Worm (Caenorhabditis elegans) whole organism, young adult: ENCODE measurements around the gene T19B10.12.
A peak's percentile ranks its signal among the peaks of the same experiment; 100 is the strongest.

Experiments
- D2030.7 ChIP-seq: fragments of 200-800 bp; sonication (Bioruptor generic); IDR thresholded peaks from 2 replicates; pipeline ENCODE4 v1.3.6; 2022; ENCODE audit warnings: missing genetic modification reagents, missing genetic modification characterization, missing compliant biosample characterization
- F33H1.4 ChIP-seq: fragments of 200-800 bp; sonication (Bioruptor generic); IDR thresholded peaks from 2 replicates; pipeline ENCODE4 v1.3.6; 2022; ENCODE audit warnings: missing genetic modification reagents, missing genetic modification characterization, missing compliant biosample characterization
- F39B2.1 ChIP-seq: fragments of 200-800 bp; sonication (Bioruptor generic); IDR thresholded peaks from 2 replicates; pipeline ENCODE4 v1.3.6; 2022; ENCODE audit warnings: missing genetic modification reagents, missing genetic modification characterization, missing compliant biosample characterization
- F52B5.7 ChIP-seq: sonication (generic microtip); optimal IDR thresholded peaks from 2 replicates; lab custom pipeline; 2016; ENCODE audit warnings: mild to moderate bottlenecking, missing genetic modification characterization, missing compliant biosample characterization
- K11D2.4 ChIP-seq: fragments of 200-800 bp; sonication (Bioruptor generic); IDR thresholded peaks from 2 replicates; pipeline ENCODE4 v1.3.6; 2022; ENCODE audit warnings: missing genetic modification reagents, missing genetic modification characterization, missing compliant biosample characterization
- K12H6.12 ChIP-seq: fragments of 200-800 bp; sonication (Bioruptor generic); optimal IDR thresholded peaks from 2 replicates; lab custom pipeline; 2018; ENCODE audit warnings: mild to moderate bottlenecking, missing genetic modification characterization, missing compliant biosample characterization
- Y53G8AR.9 ChIP-seq: fragments of 200-800 bp; sonication (Bioruptor generic); conservative IDR thresholded peaks from 2 replicates; pipeline ENCODE4 v1.3.6; 2022; ENCODE audit warnings: missing genetic modification reagents, missing genetic modification characterization, missing compliant biosample characterization
- Y56A3A.18 ChIP-seq: fragments of 200-800 bp; sonication (Bioruptor generic); IDR thresholded peaks from 2 replicates; pipeline ENCODE4 v1.3.6; 2022; ENCODE audit warnings: missing genetic modification reagents, missing genetic modification characterization, missing compliant biosample characterization
- Y79H2A.3 ChIP-seq: fragments of 200-800 bp; sonication (Bioruptor generic); conservative IDR thresholded peaks from 2 replicates; pipeline ENCODE4 v1.3.6; 2022; ENCODE audit warnings: missing genetic modification reagents, missing genetic modification characterization, missing compliant biosample characterization
- aptf-3 ChIP-seq: fragments of 200-800 bp; sonication (Bioruptor generic); IDR thresholded peaks from 2 replicates; pipeline ENCODE4 v1.3.6; 2022; ENCODE audit warnings: missing genetic modification characterization, missing compliant biosample characterization
- attf-3 ChIP-seq: fragments of 200-800 bp; sonication (Bioruptor generic); conservative IDR thresholded peaks from 2 replicates; pipeline ENCODE4 v1.3.6; 2022; ENCODE audit warnings: missing genetic modification reagents, missing genetic modification characterization, missing compliant biosample characterization
- attf-5 ChIP-seq: fragments of 200-800 bp; sonication (Bioruptor generic); optimal IDR thresholded peaks from 2 replicates; lab custom pipeline; 2018; ENCODE audit warnings: mild to moderate bottlenecking, missing genetic modification characterization, missing compliant biosample characterization
- ccch-3 ChIP-seq: fragments of 200-800 bp; sonication (Bioruptor generic); optimal IDR thresholded peaks from 2 replicates; lab custom pipeline; 2018; ENCODE audit warnings: mild to moderate bottlenecking, missing genetic modification characterization, missing compliant biosample characterization
- cebp-1 ChIP-seq, 2 experiments: fragments of 200-800 bp in 1 of 2; sonication (Bioruptor generic) in 1 of 2; sonication (generic microtip) in 1 of 2; IDR thresholded peaks in 1 of 2; optimal IDR thresholded peaks in 1 of 2; 2 replicates each; pipeline versions ENCODE4 v1.3.6 to Lab custom; 2017 to 2022; ENCODE audit warnings: missing compliant biosample characterization in 2 of 2, missing genetic modification characterization in 2 of 2, mild to moderate bottlenecking in 1 of 2, missing genetic modification reagents in 1 of 2, moderate library complexity in 1 of 2
- ceh-27 ChIP-seq: fragments of 200-800 bp; sonication (Bioruptor generic); optimal IDR thresholded peaks from 2 replicates; lab custom pipeline; 2018; ENCODE audit warnings: mild to moderate bottlenecking, missing genetic modification characterization, moderate library complexity, missing compliant biosample characterization
- ceh-58 ChIP-seq: fragments of 200-800 bp; sonication (Bioruptor generic); IDR thresholded peaks from 2 replicates; pipeline ENCODE4 v1.3.6; 2022; ENCODE audit warnings: missing genetic modification characterization, missing compliant biosample characterization
- chd-7 ChIP-seq: sonication (generic microtip); optimal IDR thresholded peaks from 2 replicates; lab custom pipeline; 2016; ENCODE audit warnings: mild to moderate bottlenecking, missing genetic modification characterization, moderate library complexity, missing compliant biosample characterization
- dox-1 ChIP-seq: fragments of 200-800 bp; sonication (Bioruptor generic); IDR thresholded peaks from 2 replicates; pipeline ENCODE4 v1.3.6; 2022; ENCODE audit warnings: missing genetic modification reagents, missing genetic modification characterization, missing compliant biosample characterization
- dpl-1 ChIP-seq: fragments of 150-350 bp; optimal IDR thresholded peaks from 2 replicates; lab custom pipeline; 2014; ENCODE audit warnings: missing biosample characterization, missing genetic modification reagents, missing genetic modification characterization
- efl-1 ChIP-seq: fragments of 150-350 bp; optimal IDR thresholded peaks from 2 replicates; lab custom pipeline; 2014; ENCODE audit warnings: missing biosample characterization, missing genetic modification reagents, missing genetic modification characterization
- gei-17 ChIP-seq: fragments of 200-800 bp; sonication (Bioruptor generic); optimal IDR thresholded peaks from 2 replicates; lab custom pipeline; 2018; ENCODE audit warnings: mild to moderate bottlenecking, missing genetic modification characterization, missing compliant biosample characterization
- let-526 ChIP-seq: fragments of 200-800 bp; sonication (Bioruptor generic); IDR thresholded peaks from 2 replicates; pipeline ENCODE4 v1.3.6; 2022; ENCODE audit warnings: missing genetic modification reagents, missing genetic modification characterization, missing compliant biosample characterization
- let-607 ChIP-seq, 2 experiments: fragments of 200-800 bp in 1 of 2; sonication (Bioruptor generic) in 1 of 2; sonication (generic microtip) in 1 of 2; optimal IDR thresholded peaks; 2 replicates each; lab custom pipeline; 2016 to 2018; ENCODE audit warnings: mild to moderate bottlenecking in 2 of 2, missing compliant biosample characterization in 2 of 2, missing genetic modification characterization in 2 of 2, moderate library complexity in 2 of 2, missing genotype in 1 of 2
- lin-35 ChIP-seq, 3 experiments: fragments of 150-350 bp in 2 of 3; sonication (generic microtip) in 1 of 3; optimal IDR thresholded peaks; 2 replicates each; lab custom pipeline; 2014 to 2018; ENCODE audit warnings: missing biosample characterization in 3 of 3, missing genetic modification characterization in 3 of 3, missing genetic modification reagents in 3 of 3
- lin-40 ChIP-seq: sonication (generic microtip); optimal IDR thresholded peaks from 2 replicates; lab custom pipeline; 2016; ENCODE audit warnings: missing genetic modification characterization, mild to moderate bottlenecking, missing compliant biosample characterization, missing genotype, missing genetic modification reagents
- lin-54 ChIP-seq: fragments of 200-800 bp; sonication (Bioruptor generic); optimal IDR thresholded peaks from 2 replicates; lab custom pipeline; 2018; ENCODE audit warnings: mild to moderate bottlenecking, missing genetic modification characterization, missing compliant biosample characterization
- lsy-27 ChIP-seq: sonication (generic microtip); optimal IDR thresholded peaks from 2 replicates; lab custom pipeline; 2017; ENCODE audit warnings: missing genetic modification characterization, mild to moderate bottlenecking, missing compliant biosample characterization, antibody characterized with exemption, missing genotype, borderline replicate concordance; ENCODE audit not compliant: insufficient read depth
- madf-10 ChIP-seq: sonication (generic microtip); optimal IDR thresholded peaks from 2 replicates; lab custom pipeline; 2016; ENCODE audit warnings: mild to moderate bottlenecking, missing genetic modification characterization, missing compliant biosample characterization
- mel-28 ChIP-seq: sonication (generic microtip); optimal IDR thresholded peaks from 2 replicates; lab custom pipeline; 2016; ENCODE audit warnings: borderline replicate concordance, mild to moderate bottlenecking, missing genetic modification characterization, missing compliant biosample characterization
- mes-4 ChIP-seq: sonication (generic microtip); optimal IDR thresholded peaks from 2 replicates; lab custom pipeline; 2016; ENCODE audit warnings: missing genotype, missing genetic modification characterization, missing compliant biosample characterization
- nfya-1 ChIP-seq: sonication (generic microtip); optimal IDR thresholded peaks from 2 replicates; lab custom pipeline; 2017; ENCODE audit warnings: antibody characterized with exemption, missing compliant biosample characterization, missing genetic modification characterization, borderline replicate concordance; ENCODE audit not compliant: insufficient read depth
- rpc-1 ChIP-seq, 2 experiments: fragments of 150-350 bp in 1 of 2; sonication (generic microtip) in 1 of 2; optimal IDR thresholded peaks; 2 replicates each; lab custom pipeline; 2014 to 2018; ENCODE audit warnings: missing biosample characterization in 1 of 2, missing genetic modification characterization in 1 of 2, missing genetic modification reagents in 1 of 2, missing genotype in 1 of 2
- snpc-1.1 ChIP-seq: sonication (generic microtip); optimal IDR thresholded peaks from 2 replicates; lab custom pipeline; 2017; ENCODE audit warnings: missing genetic modification characterization, mild to moderate bottlenecking, missing compliant biosample characterization, antibody characterized with exemption, moderate library complexity, missing genotype, missing genetic modification reagents; ENCODE audit not compliant: insufficient read depth
- snpc-4 ChIP-seq, 5 experiments: fragments of 150-350 bp in 1 of 5; sonication (generic microtip) in 4 of 5; optimal IDR thresholded peaks; 2 replicates each; lab custom pipeline; 2014 to 2018; ENCODE audit warnings: missing genetic modification characterization in 5 of 5, missing biosample characterization in 3 of 5, antibody characterized with exemption in 2 of 5, mild to moderate bottlenecking in 2 of 5, missing compliant biosample characterization in 2 of 5, missing genotype in 2 of 5, moderate library complexity in 2 of 5, missing genetic modification reagents in 1 of 5
- sptf-2 ChIP-seq: fragments of 200-800 bp; sonication (Bioruptor generic); optimal IDR thresholded peaks from 2 replicates; lab custom pipeline; 2018; ENCODE audit warnings: mild to moderate bottlenecking, missing genetic modification characterization, missing compliant biosample characterization
- tbx-9 ChIP-seq: sonication (generic microtip); optimal IDR thresholded peaks from 2 replicates; lab custom pipeline; 2016; ENCODE audit warnings: borderline replicate concordance, missing genetic modification characterization, inconsistent platforms, missing compliant biosample characterization
- unc-130 ChIP-seq: sonication (generic microtip); optimal IDR thresholded peaks from 2 replicates; lab custom pipeline; 2016; ENCODE audit warnings: missing genetic modification reagents, missing genetic modification characterization, missing compliant biosample characterization
- xnd-1 ChIP-seq: sonication (generic microtip); optimal IDR thresholded peaks from 2 replicates; lab custom pipeline; 2016; ENCODE audit warnings: missing genotype, missing genetic modification reagents, missing genetic modification characterization, missing compliant biosample characterization
- zfh-2 ChIP-seq: fragments of 200-800 bp; sonication (Bioruptor generic); conservative IDR thresholded peaks from 2 replicates; pipeline ENCODE4 v1.3.6; 2022; ENCODE audit warnings: missing genetic modification reagents, missing genetic modification characterization, missing compliant biosample characterization
- ztf-22 ChIP-seq: fragments of 200-800 bp; sonication (Bioruptor generic); optimal IDR thresholded peaks from 2 replicates; lab custom pipeline; 2018; ENCODE audit warnings: mild to moderate bottlenecking, missing genetic modification characterization, moderate library complexity, missing compliant biosample characterization
- ztf-25 ChIP-seq: fragments of 200-800 bp; sonication (Bioruptor generic); IDR thresholded peaks from 2 replicates; pipeline ENCODE4 v1.3.6; 2022; ENCODE audit warnings: missing genetic modification reagents, missing genetic modification characterization, missing compliant biosample characterization

The T19B10.12 gene

ce11 chrV:11228653-11229173 lies 22.1 kb upstream of the T19B10.12 start, which contains the start of gene pqn-70 (continued):
- TF ChIP-seq ccch-3 = no peak
- no peak for TF ChIP-seq lsy-27 (tag; lab: Kevin White, UChicago)
- no peak for TF ChIP-seq ztf-22 (GFP tag; lab: Kevin White, UChicago)
- peak; percentile 28 for TF ChIP-seq unc-130
- TF ChIP-seq Y79H2A.3 (GFP tag; lab: Robert Waterston, UW) = no peak
- TF ChIP-seq xnd-1 (tag; lab: Kevin White, UChicago) = no peak
- TF ChIP-seq cebp-1 (GFP tag; IDR thresholded peaks at IDR 0.05; lab: Robert Waterston, UW) = peak; percentile 8; the same call in 1 of the 2 replicates
- no peak for TF ChIP-seq cebp-1 (tag; optimal IDR thresholded peaks at IDR 0.05; lab: Kevin White, UChicago)
- no peak for TF ChIP-seq tbx-9 (tag; lab: Kevin White, UChicago)
- no peak for TF ChIP-seq aptf-3
- no peak for TF ChIP-seq zfh-2 (GFP tag; lab: Robert Waterston, UW)
- no peak for TF ChIP-seq mes-4 (tag; lab: Kevin White, UChicago)
- peak; percentile 33; the same call in 1 of the 2 replicates for TF ChIP-seq D2030.7 (GFP tag; lab: Robert Waterston, UW)
- TF ChIP-seq sptf-2 (GFP tag; lab: Kevin White, UChicago) = no peak
- peak; percentile 89 for TF ChIP-seq F33H1.4 (GFP tag; lab: Robert Waterston, UW)
- TF ChIP-seq let-607 (tag; optimal IDR thresholded peaks at IDR 0.05; lab: Kevin White, UChicago) = peak; percentile 8 to 71
- peak; percentile 70 for TF ChIP-seq K12H6.12 (tag; lab: Kevin White, UChicago)
- peak; percentile 33 for TF ChIP-seq gei-17 (GFP tag; lab: Kevin White, UChicago)
- TF ChIP-seq F39B2.1 = no peak
- 0 out of 2 replicates have a peak, but pooled peaks have one; percentile 42 for TF ChIP-seq K11D2.4 (GFP tag; lab: Robert Waterston, UW)
- peak; percentile 57 for TF ChIP-seq lin-54
- no peak for TF ChIP-seq nfya-1 (tag; lab: Kevin White, UChicago)
- peak; percentile 29 for TF ChIP-seq chd-7 (tag; lab: Kevin White, UChicago)
- TF ChIP-seq dox-1 (GFP tag; lab: Robert Waterston, UW) = peak; percentile 67
- no peak for TF ChIP-seq ceh-58 (GFP tag; lab: Robert Waterston, UW)
- no peak for TF ChIP-seq rpc-1 (optimal IDR thresholded peaks at IDR 0.05; lab: Kevin White, UChicago)
- TF ChIP-seq rpc-1 (tag; optimal IDR thresholded peaks at IDR 0.05; lab: Kevin White, UChicago) = no peak
- peak; percentile 52; the same call in 1 of the 2 replicates for TF ChIP-seq attf-3

- TF ChIP-seq Y56A3A.18 (GFP tag; lab: Robert Waterston, UW) (no peak), madf-10 (tag; lab: Kevin White, UChicago) (no peak), snpc-4 (GFP tag; optimal IDR thresholded peaks at IDR 0.05; lab: Kevin White, UChicago) (no peak), snpc-4 (tag; optimal IDR thresholded peaks at IDR 0.05; lab: Kevin White, UChicago) (no peak), let-526 (GFP tag; lab: Robert Waterston, UW) (no peak), mel-28 (no peak), ceh-27 (GFP tag; lab: Kevin White, UChicago) (no peak), efl-1 (GFP tag; lab: Kevin White, UChicago) (no peak), unc-130 (no peak), snpc-1.1 (tag; lab: Kevin White, UChicago) (no peak), attf-5 (GFP tag; lab: Kevin White, UChicago) (no peak), lin-35 (GFP tag; optimal IDR thresholded peaks at IDR 0.05; lab: Kevin White, UChicago) (no peak), ztf-25 (GFP tag; lab: Robert Waterston, UW) (no peak), Y79H2A.3 (GFP tag; lab: Robert Waterston, UW) (no peak), lin-40 (tag; lab: Kevin White, UChicago) (no peak), Y53G8AR.9 (GFP tag; lab: Robert Waterston, UW) (no peak), ceh-58 (GFP tag; lab: Robert Waterston, UW) (no peak), dpl-1 (GFP tag; lab: Kevin White, UChicago) (no peak), F52B5.7 (tag; lab: Kevin White, UChicago) (no peak)
These were observed 19.7 kb upstream of the T19B10.12 start for ce11 chrV:11231177-11231576.
